Fruit fly (Drosophila melanogaster) whole organism, adult: Measurements from ENCODE around the gene spirit.
A peak's percentile ranks its signal among the peaks of the same experiment; 100 is the strongest.

Experiments
- CG11617 ChIP-seq: fragments of 200-800 bp; sonication (Bioruptor generic); optimal IDR thresholded peaks from 2 replicates; lab custom pipeline; 2017; ENCODE audit warnings: mild to moderate bottlenecking, missing biosample characterization, missing genetic modification reagents, missing genetic modification characterization
- CG12768 ChIP-seq: fragments of 200-800 bp; sonication (Bioruptor generic); optimal IDR thresholded peaks from 2 replicates; lab custom pipeline; 2017; ENCODE audit warnings: missing biosample characterization, missing genetic modification characterization, mild to moderate bottlenecking, moderate library complexity, missing genetic modification reagents
- CG14711 ChIP-seq: fragments of 200-800 bp; sonication (Bioruptor generic); optimal IDR thresholded peaks from 2 replicates; lab custom pipeline; 2018; ENCODE audit warnings: missing biosample characterization, mild to moderate bottlenecking, missing genetic modification characterization, moderate library complexity
- CG1620 ChIP-seq: fragments of 200-800 bp; sonication (Bioruptor generic); optimal IDR thresholded peaks from 2 replicates; lab custom pipeline; 2016; ENCODE audit warnings: missing biosample characterization, missing genetic modification characterization
- CG33017 ChIP-seq: fragments of 200-800 bp; sonication (Bioruptor generic); optimal IDR thresholded peaks from 2 replicates; lab custom pipeline; 2018; ENCODE audit warnings: missing biosample characterization, mild to moderate bottlenecking, missing genetic modification characterization, moderate library complexity
- CG5204 ChIP-seq: fragments of 200-800 bp; sonication (Bioruptor generic); optimal IDR thresholded peaks from 2 replicates; lab custom pipeline; 2016; ENCODE audit warnings: missing biosample characterization, missing genetic modification characterization
- CG7045 ChIP-seq: fragments of 200-800 bp; sonication (Bioruptor generic); optimal IDR thresholded peaks from 2 replicates; lab custom pipeline; 2017; ENCODE audit warnings: missing biosample characterization, mild to moderate bottlenecking, missing genetic modification characterization
- CG7101 ChIP-seq: fragments of 200-800 bp; sonication (Bioruptor generic); optimal IDR thresholded peaks from 2 replicates; lab custom pipeline; 2018; ENCODE audit warnings: missing biosample characterization, mild to moderate bottlenecking, missing genetic modification characterization, moderate library complexity
- Clk ChIP-seq: fragments of 200-800 bp; sonication (Bioruptor generic); optimal IDR thresholded peaks from 2 replicates; lab custom pipeline; 2017; ENCODE audit warnings: missing biosample characterization, missing genetic modification characterization
- Crg-1 ChIP-seq: fragments of 200-800 bp; sonication (Bioruptor generic); optimal IDR thresholded peaks from 2 replicates; lab custom pipeline; 2016; ENCODE audit warnings: missing biosample characterization, missing genetic modification characterization
- Hr96 ChIP-seq: fragments of 200-800 bp; sonication (Bioruptor generic); optimal IDR thresholded peaks from 2 replicates; lab custom pipeline; 2016; ENCODE audit warnings: missing biosample characterization, missing genetic modification characterization
- Mnt ChIP-seq: fragments of 200-800 bp; sonication (Bioruptor generic); optimal IDR thresholded peaks from 2 replicates; lab custom pipeline; 2016; ENCODE audit warnings: missing biosample characterization, mild to moderate bottlenecking, missing genetic modification characterization
- bab1 ChIP-seq: fragments of 200-800 bp; sonication (Bioruptor generic); optimal IDR thresholded peaks from 3 replicates; lab custom pipeline; 2019; ENCODE audit warnings: missing biosample characterization, mild to moderate bottlenecking, missing genetic modification characterization, moderate library complexity
- cic ChIP-seq: fragments of 200-800 bp; sonication (Bioruptor generic); optimal IDR thresholded peaks from 2 replicates; lab custom pipeline; 2017; ENCODE audit warnings: missing biosample characterization, mild to moderate bottlenecking, missing genetic modification characterization, moderate library complexity
- cnc ChIP-seq, 2 experiments: fragments of >200 bp; optimal IDR thresholded peaks; 2 replicates each; lab custom pipeline; 2017
- kay ChIP-seq: fragments of 200-800 bp; sonication (Bioruptor generic); peaks from one replicate; lab custom pipeline; 2016; ENCODE audit warnings: missing biosample characterization, missing genetic modification characterization, borderline replicate concordance
- ovo ChIP-seq: fragments of 200-800 bp; sonication (Bioruptor generic); optimal IDR thresholded peaks from 2 replicates; lab custom pipeline; 2016; ENCODE audit warnings: missing biosample characterization, missing genetic modification characterization
- pad ChIP-seq: fragments of 200-800 bp; sonication (Bioruptor generic); optimal IDR thresholded peaks from 3 replicates; lab custom pipeline; 2017; ENCODE audit warnings: missing biosample characterization, missing genetic modification characterization, mild to moderate bottlenecking, moderate library complexity, missing genetic modification reagents
- tj ChIP-seq: fragments of 200-800 bp; sonication (Bioruptor generic); optimal IDR thresholded peaks from 3 replicates; lab custom pipeline; 2017; ENCODE audit warnings: missing biosample characterization, mild to moderate bottlenecking, missing genetic modification characterization, moderate library complexity
- toe ChIP-seq: fragments of 200-800 bp; sonication (Bioruptor generic); optimal IDR thresholded peaks from 2 replicates; lab custom pipeline; 2016; ENCODE audit warnings: missing biosample characterization, missing genetic modification characterization

Gene spirit

dm6 chrX:8536649-8537048 is 36.7 kb downstream of the spirit start:
- no peak for TF ChIP-seq CG12768 (GFP tag; lab: Kevin White, UChicago)
- TF ChIP-seq CG7101 (tag; lab: Kevin White, UChicago), result no peak
- no peak for TF ChIP-seq cnc (optimal IDR thresholded peaks at IDR 0.05; lab: Kevin White, UChicago)
- no peak for TF ChIP-seq tj
- no peak for TF ChIP-seq bab1 (GFP tag; lab: Kevin White, UChicago)
- TF ChIP-seq toe (GFP tag; lab: Kevin White, UChicago), result no peak
- no peak for TF ChIP-seq ovo (GFP tag; lab: Kevin White, UChicago)

dm6 chrX:8534734-8535133 is 38.7 kb downstream of the spirit start:
- TF ChIP-seq kay (GFP tag; lab: Kevin White, UChicago) (peak; percentile 62), pad (no peak)

- TF ChIP-seq Clk (GFP tag; lab: Kevin White, UChicago) (no peak), Crg-1 (GFP tag; lab: Kevin White, UChicago) (no peak), CG1620 (GFP tag; lab: Kevin White, UChicago) (no peak), cnc (optimal IDR thresholded peaks at IDR 0.05; lab: Kevin White, UChicago) (no peak), CG7101 (tag; lab: Kevin White, UChicago) (no peak), bab1 (GFP tag; lab: Kevin White, UChicago) (no peak), ovo (GFP tag; lab: Kevin White, UChicago) (no peak), cic (GFP tag; lab: Kevin White, UChicago) (no peak), CG33017 (tag; lab: Kevin White, UChicago) (no peak), Mnt (no peak), CG5204 (GFP tag; lab: Kevin White, UChicago) (no peak), pad (no peak), Hr96 (GFP tag; lab: Kevin White, UChicago) (no peak), CG12768 (GFP tag; lab: Kevin White, UChicago) (no peak), toe (GFP tag; lab: Kevin White, UChicago) (no peak), tj (no peak), CG7045 (GFP tag; lab: Kevin White, UChicago) (no peak), kay (GFP tag; lab: Kevin White, UChicago) (no peak), CG11617 (GFP tag; lab: Kevin White, UChicago) (no peak)
These were observed 39.1 kb downstream of the spirit start for dm6 chrX:8534321-8534661.

- TF ChIP-seq Clk (GFP tag; lab: Kevin White, UChicago), result peak; percentile 35
- TF ChIP-seq pad, result peak; percentile 39
- TF ChIP-seq CG33017 (tag; lab: Kevin White, UChicago), result peak; percentile 65
- peak; percentile 58 for TF ChIP-seq CG7045 (GFP tag; lab: Kevin White, UChicago)
- TF ChIP-seq ovo (GFP tag; lab: Kevin White, UChicago), result no peak
- TF ChIP-seq kay (GFP tag; lab: Kevin White, UChicago), result peak; percentile 41
- peak; percentile 28 for TF ChIP-seq CG12768 (GFP tag; lab: Kevin White, UChicago)
- no peak for TF ChIP-seq cnc (optimal IDR thresholded peaks at IDR 0.05; lab: Kevin White, UChicago)
- TF ChIP-seq bab1 (GFP tag; lab: Kevin White, UChicago), result peak; percentile 86
- TF ChIP-seq CG11617 (GFP tag; lab: Kevin White, UChicago), result peak; percentile 59
- TF ChIP-seq CG7101 (tag; lab: Kevin White, UChicago), result peak; percentile 90
- no peak for TF ChIP-seq Mnt
- peak; percentile 53 for TF ChIP-seq CG5204 (GFP tag; lab: Kevin White, UChicago)
- peak; percentile 70 for TF ChIP-seq CG14711 (tag; lab: Kevin White, UChicago)
- no peak for TF ChIP-seq tj
- no peak for TF ChIP-seq cic (GFP tag; lab: Kevin White, UChicago)
- TF ChIP-seq CG1620 (GFP tag; lab: Kevin White, UChicago), result peak; percentile 39
- TF ChIP-seq Crg-1 (GFP tag; lab: Kevin White, UChicago), result peak; percentile 66
- peak; percentile 26 for TF ChIP-seq toe (GFP tag; lab: Kevin White, UChicago)
- TF ChIP-seq Hr96 (GFP tag; lab: Kevin White, UChicago), result no peak
These were observed 39.6 kb downstream of the spirit start for dm6 chrX:8533589-8534320.

- TF ChIP-seq kay (GFP tag; lab: Kevin White, UChicago), result peak; percentile 75
- TF ChIP-seq Clk (GFP tag; lab: Kevin White, UChicago), result no peak
- TF ChIP-seq CG1620 (GFP tag; lab: Kevin White, UChicago), result no peak
These were observed 41.6 kb downstream of the spirit start for dm6 chrX:8531775-8532174.

dm6 chrX:8529598-8529997 is 43.8 kb downstream of the spirit start, which contains the start of gene PIP82:
TSS of gene PIP82 (minus strand) at chrX:8529698.
- TF ChIP-seq CG33017 (tag; lab: Kevin White, UChicago) (no peak), CG12768 (GFP tag; lab: Kevin White, UChicago) (no peak), CG11617 (GFP tag; lab: Kevin White, UChicago) (no peak), ovo (GFP tag; lab: Kevin White, UChicago) (no peak), CG7101 (tag; lab: Kevin White, UChicago) (no peak), Crg-1 (GFP tag; lab: Kevin White, UChicago) (no peak), Clk (GFP tag; lab: Kevin White, UChicago) (no peak), CG14711 (tag; lab: Kevin White, UChicago) (no peak), CG5204 (GFP tag; lab: Kevin White, UChicago) (no peak), Hr96 (GFP tag; lab: Kevin White, UChicago) (no peak), tj (no peak), cnc (optimal IDR thresholded peaks at IDR 0.05; lab: Kevin White, UChicago) (no peak), CG1620 (GFP tag; lab: Kevin White, UChicago) (no peak), Mnt (no peak), cic (GFP tag; lab: Kevin White, UChicago) (no peak), CG7045 (GFP tag; lab: Kevin White, UChicago) (no peak), pad (no peak), kay (GFP tag; lab: Kevin White, UChicago) (no peak)
